Fruit fly (Drosophila melanogaster) whole organism, prepupa: ENCODE measurements around the gene Pex12.

Experiments used
- Blimp-1 ChIP-seq: fragments of 200-800 bp; sonication (Bioruptor generic); optimal IDR thresholded peaks from 3 replicates; lab custom pipeline; 2017; ENCODE audit warnings: missing biosample characterization, missing genetic modification characterization, mild to moderate bottlenecking, moderate library complexity, missing genetic modification reagents
- CG10631 ChIP-seq: fragments of 200-800 bp; sonication (Bioruptor generic); optimal IDR thresholded peaks from 2 replicates; lab custom pipeline; 2016; ENCODE audit warnings: missing biosample characterization, missing genetic modification characterization
- CG10669 ChIP-seq: fragments of 200-800 bp; sonication (Bioruptor generic); optimal IDR thresholded peaks from 3 replicates; lab custom pipeline; 2018; ENCODE audit warnings: missing biosample characterization, mild to moderate bottlenecking, missing genetic modification characterization, moderate library complexity
- CG11294 ChIP-seq: fragments of 200-800 bp; sonication (Bioruptor generic); IDR thresholded peaks from 2 replicates; pipeline ENCODE4 v1.3.6; 2022; ENCODE audit warnings: missing biosample characterization, missing genetic modification characterization
- CG11762 ChIP-seq: fragments of 200-800 bp; sonication (Bioruptor generic); optimal IDR thresholded peaks from 3 replicates; lab custom pipeline; 2016; ENCODE audit warnings: missing biosample characterization, missing genetic modification characterization; ENCODE audit not compliant: insufficient read depth
- CG11902 ChIP-seq: fragments of 200-800 bp; sonication (Bioruptor generic); optimal IDR thresholded peaks from 3 replicates; lab custom pipeline; 2016; ENCODE audit warnings: missing biosample characterization, missing genetic modification characterization
- CG1621 ChIP-seq: fragments of 200-800 bp; sonication (Bioruptor generic); optimal IDR thresholded peaks from 3 replicates; lab custom pipeline; 2018; ENCODE audit warnings: missing biosample characterization, mild to moderate bottlenecking, missing genetic modification characterization
- CG16779 ChIP-seq: fragments of 200-800 bp; sonication (Bioruptor generic); optimal IDR thresholded peaks from 3 replicates; lab custom pipeline; 2017; ENCODE audit warnings: missing biosample characterization, mild to moderate bottlenecking, missing genetic modification characterization
- CG31627 ChIP-seq: fragments of 200-800 bp; sonication (Bioruptor generic); optimal IDR thresholded peaks from 3 replicates; lab custom pipeline; 2016; ENCODE audit warnings: missing biosample characterization, missing genetic modification characterization
- CG32006 ChIP-seq: fragments of 200-800 bp; sonication (Bioruptor generic); optimal IDR thresholded peaks from 3 replicates; lab custom pipeline; 2017; ENCODE audit warnings: missing biosample characterization, mild to moderate bottlenecking, missing genetic modification characterization
- CG34406 ChIP-seq: fragments of 200-800 bp; sonication (Bioruptor generic); optimal IDR thresholded peaks from 3 replicates; lab custom pipeline; 2016; ENCODE audit warnings: missing biosample characterization, missing genetic modification characterization
- CG3919 ChIP-seq: fragments of 200-800 bp; sonication (Bioruptor generic); optimal IDR thresholded peaks from 3 replicates; lab custom pipeline; 2016; ENCODE audit warnings: missing biosample characterization, missing genetic modification characterization
- CG6163 ChIP-seq: fragments of 200-800 bp; sonication (Bioruptor generic); IDR thresholded peaks from 3 replicates; pipeline ENCODE4 v1.3.6; 2022; ENCODE audit warnings: missing biosample characterization, missing genetic modification characterization
- CG6792 ChIP-seq: fragments of 200-800 bp; sonication (Bioruptor generic); optimal IDR thresholded peaks from 3 replicates; lab custom pipeline; 2016; ENCODE audit warnings: missing biosample characterization, missing genetic modification characterization
- CG6808 ChIP-seq: fragments of 200-800 bp; sonication (Bioruptor generic); optimal IDR thresholded peaks from 3 replicates; lab custom pipeline; 2017; ENCODE audit warnings: missing biosample characterization, missing genetic modification characterization, mild to moderate bottlenecking, moderate library complexity, missing genetic modification reagents
- CG6854 ChIP-seq: fragments of 200-800 bp; sonication (Bioruptor generic); optimal IDR thresholded peaks from 2 replicates; lab custom pipeline; 2017; ENCODE audit warnings: missing biosample characterization, mild to moderate bottlenecking, missing genetic modification characterization
- CG8319 ChIP-seq: fragments of 200-800 bp; sonication (Bioruptor generic); optimal IDR thresholded peaks from 3 replicates; lab custom pipeline; 2016; ENCODE audit warnings: missing biosample characterization, missing genetic modification characterization
- CG8632 ChIP-seq: fragments of 200-800 bp; sonication (Bioruptor generic); optimal IDR thresholded peaks from 3 replicates; lab custom pipeline; 2016; ENCODE audit warnings: missing biosample characterization, missing genetic modification characterization
- CG9139 ChIP-seq: fragments of 200-800 bp; sonication (Bioruptor generic); optimal IDR thresholded peaks from 3 replicates; lab custom pipeline; 2017; ENCODE audit warnings: missing biosample characterization, mild to moderate bottlenecking, missing genetic modification characterization
- Eip75B ChIP-seq: fragments of 200-800 bp; sonication (Bioruptor generic); optimal IDR thresholded peaks from 3 replicates; lab custom pipeline; 2016; ENCODE audit warnings: missing biosample characterization, missing genetic modification characterization
- Eip78C ChIP-seq: fragments of 200-800 bp; sonication (Bioruptor generic); peaks from one replicate; lab custom pipeline; 2016; ENCODE audit warnings: missing biosample characterization, missing genetic modification characterization
- Ets21C ChIP-seq: fragments of 200-800 bp; sonication (Bioruptor generic); optimal IDR thresholded peaks from 3 replicates; lab custom pipeline; 2016; ENCODE audit warnings: missing biosample characterization, missing genetic modification characterization
- Ets96B ChIP-seq: fragments of 200-800 bp; optimal IDR thresholded peaks from 2 replicates; lab custom pipeline; 2019; ENCODE audit warnings: missing biosample characterization, mild to moderate bottlenecking, missing genetic modification characterization, moderate library complexity
- Hr38 ChIP-seq: sonication (Bioruptor generic); optimal IDR thresholded peaks from 2 replicates; lab custom pipeline; 2016; ENCODE audit warnings: missing biosample characterization, missing genetic modification characterization
- Hr39 ChIP-seq: fragments of 200-800 bp; sonication (Bioruptor generic); optimal IDR thresholded peaks from 2 replicates; lab custom pipeline; 2016; ENCODE audit warnings: missing biosample characterization, missing genetic modification characterization
- Hr4 ChIP-seq: fragments of 200-800 bp; sonication (Bioruptor generic); optimal IDR thresholded peaks from 3 replicates; lab custom pipeline; 2016; ENCODE audit warnings: missing biosample characterization, missing genetic modification characterization
- Lpt ChIP-seq: fragments of 200-800 bp; sonication (Bioruptor generic); optimal IDR thresholded peaks from 3 replicates; lab custom pipeline; 2016; ENCODE audit warnings: missing biosample characterization, missing genetic modification characterization
- Met ChIP-seq: fragments of 200-800 bp; sonication (Bioruptor generic); optimal IDR thresholded peaks from 3 replicates; lab custom pipeline; 2016; ENCODE audit warnings: missing biosample characterization, missing genetic modification characterization
- Sox14 ChIP-seq: fragments of 200-800 bp; sonication (Bioruptor generic); optimal IDR thresholded peaks from 3 replicates; lab custom pipeline; 2016; ENCODE audit warnings: missing biosample characterization, missing genetic modification characterization
- Sox15 ChIP-seq: fragments of 200-800 bp; sonication (Bioruptor generic); optimal IDR thresholded peaks from 3 replicates; lab custom pipeline; 2016; ENCODE audit warnings: missing biosample characterization, missing genetic modification characterization
- achi ChIP-seq: fragments of 200-800 bp; sonication (Bioruptor generic); optimal IDR thresholded peaks from 3 replicates; lab custom pipeline; 2016; ENCODE audit warnings: missing biosample characterization, missing genetic modification characterization
- cyc ChIP-seq: fragments of 200-800 bp; sonication (Bioruptor generic); optimal IDR thresholded peaks from 3 replicates; lab custom pipeline; 2016; ENCODE audit warnings: missing biosample characterization, missing genetic modification characterization
- dac ChIP-seq: fragments of 200-800 bp; sonication (Bioruptor generic); optimal IDR thresholded peaks from 2 replicates; lab custom pipeline; 2017; ENCODE audit warnings: missing biosample characterization, mild to moderate bottlenecking, missing genetic modification characterization
- dsx ChIP-seq: fragments of 200-800 bp; optimal IDR thresholded peaks from 3 replicates; lab custom pipeline; 2019; ENCODE audit warnings: missing biosample characterization, mild to moderate bottlenecking, missing genetic modification characterization, moderate library complexity; ENCODE audit not compliant: poor library complexity, severe bottlenecking
- esn ChIP-seq: fragments of 200-800 bp; sonication (Bioruptor generic); optimal IDR thresholded peaks from 2 replicates; lab custom pipeline; 2016; ENCODE audit warnings: missing biosample characterization, mild to moderate bottlenecking, missing genetic modification characterization, moderate library complexity
- fd59A ChIP-seq: fragments of 200-800 bp; sonication (Bioruptor generic); optimal IDR thresholded peaks from 2 replicates; lab custom pipeline; 2017; ENCODE audit warnings: missing biosample characterization, mild to moderate bottlenecking, missing genetic modification characterization, missing genetic modification reagents
- fkh ChIP-seq: fragments of 200-800 bp; sonication (Bioruptor generic); optimal IDR thresholded peaks from 3 replicates; lab custom pipeline; 2017; ENCODE audit warnings: missing biosample characterization, mild to moderate bottlenecking, missing genetic modification characterization, moderate library complexity
- lz ChIP-seq: fragments of 200-800 bp; sonication (Bioruptor generic); optimal IDR thresholded peaks from 3 replicates; lab custom pipeline; 2016; ENCODE audit warnings: missing biosample characterization, missing genetic modification characterization
- net ChIP-seq: fragments of 200-800 bp; sonication (Bioruptor generic); optimal IDR thresholded peaks from 3 replicates; lab custom pipeline; 2016; ENCODE audit warnings: missing biosample characterization, missing genetic modification characterization
- salr ChIP-seq, 2 experiments: fragments of 200-800 bp; sonication (Bioruptor generic); optimal IDR thresholded peaks; 3 replicates each; lab custom pipeline; 2016 to 2018; ENCODE audit warnings: missing biosample characterization in 2 of 2, missing genetic modification characterization in 2 of 2, mild to moderate bottlenecking in 1 of 2
- spab ChIP-seq: fragments of 200-800 bp; sonication (Bioruptor generic); optimal IDR thresholded peaks from 2 replicates; lab custom pipeline; 2017; ENCODE audit warnings: missing biosample characterization, mild to moderate bottlenecking, missing genetic modification characterization, missing genetic modification reagents
- ss ChIP-seq, 2 experiments: fragments of 200-800 bp; sonication (Bioruptor generic); optimal IDR thresholded peaks; 2 replicates in 1 of 2; 3 replicates in 1 of 2; lab custom pipeline; 2017 to 2018; ENCODE audit warnings: mild to moderate bottlenecking in 2 of 2, missing biosample characterization in 2 of 2, missing genetic modification characterization in 2 of 2, moderate library complexity in 1 of 2
- svp ChIP-seq: fragments of 200-800 bp; sonication (Bioruptor generic); peaks from one replicate; lab custom pipeline; 2016; ENCODE audit warnings: missing biosample characterization, missing genetic modification characterization
- topi ChIP-seq: fragments of 200-800 bp; sonication (Bioruptor generic); optimal IDR thresholded peaks from 3 replicates; lab custom pipeline; 2016; ENCODE audit warnings: missing biosample characterization, missing genetic modification characterization
- vri ChIP-seq: fragments of 200-800 bp; sonication (Bioruptor generic); optimal IDR thresholded peaks from 3 replicates; lab custom pipeline; 2016; ENCODE audit warnings: missing biosample characterization, mild to moderate bottlenecking, missing genetic modification characterization

Gene Pex12

dm6 chr2L:827516-828362 is 11.9 kb downstream of the Pex12 start (continued):
- TF ChIP-seq CG3919 (GFP tag; lab: Kevin White, UChicago) = no peak
- no peak for TF ChIP-seq Blimp-1
- TF ChIP-seq Eip75B (GFP tag; lab: Kevin White, UChicago) = no peak
- TF ChIP-seq CG34406 = peak; percentile 21
- TF ChIP-seq Hr39 (GFP tag; lab: Kevin White, UChicago) = no peak
- peak; percentile 93 for TF ChIP-seq vri (GFP tag; lab: Kevin White, UChicago)
- no peak for TF ChIP-seq topi (GFP tag; lab: Kevin White, UChicago)
- no peak for TF ChIP-seq Sox15 (GFP tag; lab: Kevin White, UChicago)
- TF ChIP-seq CG11294 = no peak
- TF ChIP-seq CG1621 = no peak
- no peak for TF ChIP-seq cyc
- TF ChIP-seq fd59A (GFP tag; lab: Kevin White, UChicago) = no peak
- TF ChIP-seq CG16779 (tag; lab: Kevin White, UChicago) = no peak
- TF ChIP-seq Lpt (GFP tag; lab: Kevin White, UChicago) = peak; percentile 8
- peak; percentile 49 for TF ChIP-seq CG31627 (GFP tag; lab: Kevin White, UChicago)
- TF ChIP-seq Hr38 = no peak
- TF ChIP-seq CG6792 (GFP tag; lab: Kevin White, UChicago) = peak; percentile 42
- TF ChIP-seq CG10669 (GFP tag; lab: Kevin White, UChicago) = no peak

- no peak for TF ChIP-seq CG9139 (GFP tag; lab: Kevin White, UChicago)
- TF ChIP-seq net (GFP tag; lab: Kevin White, UChicago) = peak; percentile 77
- TF ChIP-seq CG8319 (GFP tag; lab: Kevin White, UChicago) = no peak
- TF ChIP-seq CG11762 (GFP tag; lab: Kevin White, UChicago) = peak; percentile 27
- TF ChIP-seq esn (GFP tag; lab: Kevin White, UChicago) = peak; percentile 74
- peak; percentile 12 for TF ChIP-seq CG11902 (GFP tag; lab: Kevin White, UChicago)
- no peak for TF ChIP-seq Met (GFP tag; lab: Kevin White, UChicago)
- peak; percentile 81 for TF ChIP-seq Eip78C (GFP tag; lab: Kevin White, UChicago)
- peak; percentile 35 for TF ChIP-seq CG31627 (GFP tag; lab: Kevin White, UChicago)
- no peak for TF ChIP-seq Hr38
- peak; percentile 33 for TF ChIP-seq dsx (GFP tag; lab: Kevin White, UChicago)
- TF ChIP-seq Sox15 (GFP tag; lab: Kevin White, UChicago) = no peak
- TF ChIP-seq cyc = no peak
- no peak for TF ChIP-seq CG10669 (GFP tag; lab: Kevin White, UChicago)
- TF ChIP-seq Hr4 (GFP tag; lab: Kevin White, UChicago) = no peak
- peak; percentile 18 to 54 for TF ChIP-seq ss (GFP tag; optimal IDR thresholded peaks at IDR 0.05; lab: Kevin White, UChicago)
- TF ChIP-seq vri (GFP tag; lab: Kevin White, UChicago) = peak; percentile 14
- TF ChIP-seq fkh (GFP tag; lab: Kevin White, UChicago) = no peak
- TF ChIP-seq CG34406 = no peak
- no peak for TF ChIP-seq salr (GFP tag; optimal IDR thresholded peaks at IDR 0.05; lab: Kevin White, UChicago)
- TF ChIP-seq dac (GFP tag; lab: Kevin White, UChicago) = peak; percentile 90
- TF ChIP-seq achi (GFP tag; lab: Kevin White, UChicago) = peak; percentile 66
- TF ChIP-seq Ets21C (GFP tag; lab: Kevin White, UChicago) = peak; percentile 28
- peak; percentile 82 for TF ChIP-seq CG10631 (GFP tag; lab: Kevin White, UChicago)
- TF ChIP-seq svp = no peak
- TF ChIP-seq Eip75B (GFP tag; lab: Kevin White, UChicago) = peak; percentile 88
- peak; percentile 33 for TF ChIP-seq CG6808 (GFP tag; lab: Kevin White, UChicago)
- TF ChIP-seq CG8632 (GFP tag; lab: Kevin White, UChicago) = no peak
- TF ChIP-seq Ets96B (tag; lab: Kevin White, UChicago) = no peak
- TF ChIP-seq CG11294 = peak; percentile 67
- no peak for TF ChIP-seq Hr39 (GFP tag; lab: Kevin White, UChicago)
- no peak for TF ChIP-seq spab (GFP tag; lab: Kevin White, UChicago)
- peak; percentile 79 for TF ChIP-seq CG16779 (tag; lab: Kevin White, UChicago)
- peak; percentile 83 for TF ChIP-seq CG6163
- peak; percentile 92 for TF ChIP-seq CG32006
- no peak for TF ChIP-seq CG6854 (GFP tag; lab: Kevin White, UChicago)
- TF ChIP-seq Sox14 = peak; percentile 88
- TF ChIP-seq CG1621 = peak; percentile 53
- TF ChIP-seq fd59A (GFP tag; lab: Kevin White, UChicago) = peak; percentile 79
- TF ChIP-seq CG3919 (GFP tag; lab: Kevin White, UChicago) = peak; percentile 75
- TF ChIP-seq lz (GFP tag; lab: Kevin White, UChicago) = peak; percentile 4
- peak; percentile 88 for TF ChIP-seq Lpt (GFP tag; lab: Kevin White, UChicago)
These were observed 22.2 kb downstream of the Pex12 start for dm6 chr2L:837989-838388.
